Worm (Caenorhabditis elegans) whole organism, midembryonic: ENCODE results near the gene wee-1.3.

Experiments
- T22C8.4 ChIP-seq: fragments of 200-800 bp; sonication (Bioruptor generic); IDR thresholded peaks from 2 replicates; pipeline ENCODE4 v1.3.6; 2022; ENCODE audit warnings: missing genetic modification characterization, missing compliant biosample characterization
- cog-1 ChIP-seq: sonication (generic microtip); optimal IDR thresholded peaks from 2 replicates; lab custom pipeline; 2016; ENCODE audit warnings: missing genetic modification characterization, missing compliant biosample characterization
- med-1 ChIP-seq: sonication (generic microtip); optimal IDR thresholded peaks from 2 replicates; lab custom pipeline; 2017; ENCODE audit warnings: missing genetic modification characterization, mild to moderate bottlenecking, missing compliant biosample characterization, antibody characterized with exemption, missing genetic modification reagents; ENCODE audit not compliant: insufficient read depth
- ztf-29 ChIP-seq: fragments of 200-800 bp; sonication (Bioruptor generic); IDR thresholded peaks from 2 replicates; pipeline ENCODE4 v1.3.6; 2022; ENCODE audit warnings: missing genetic modification reagents, missing genetic modification characterization, missing compliant biosample characterization

ce11 chrII:9691839-9692238 lies 24.4 kb downstream of the wee-1.3 start, which contains the start of gene nlp-11:
- TF ChIP-seq ztf-29 (no peak), cog-1 (tag; lab: Kevin White, UChicago) (no peak), med-1 (GFP tag; lab: Kevin White, UChicago) (no peak), T22C8.4 (no peak)
